Fruit fly (Drosophila melanogaster): ENCODE results near the gene Mco1.
A peak's percentile ranks its signal among the peaks of the same experiment; 100 is the strongest.

The Mco1 gene

dm6 chr2L:9447816-9448215, 31.4 kb downstream of the Mco1 start:
- TF ChIP-seq OdsH (GFP tag; optimal IDR thresholded peaks at IDR 0.05) (peak; percentile 72), vri (GFP tag; optimal IDR thresholded peaks at IDR 0.05) (no peak), fd59A (GFP tag; optimal IDR thresholded peaks at IDR 0.05) (peak; percentile 36), CG3032 (tag; optimal IDR thresholded peaks at IDR 0.05) (peak; percentile 53), Eip75B (GFP tag; optimal IDR thresholded peaks at IDR 0.05) (peak; percentile 57), CG9139 (GFP tag; optimal IDR thresholded peaks at IDR 0.05) (no peak), CG11294 (GFP tag; IDR thresholded peaks at IDR 0.05) (peak; percentile 35; the same call in 1 of the 2 replicates), CG34406 (GFP tag; optimal IDR thresholded peaks at IDR 0.05) (peak; percentile 62), Smox (GFP tag; optimal IDR thresholded peaks at IDR 0.05) (peak; percentile 48), CG15336 (GFP tag; IDR thresholded peaks at IDR 0.05) (peak; percentile 78), salr (GFP tag; optimal IDR thresholded peaks at IDR 0.05) (peak in 1 of 2 experiments; percentile 69), Eip78C (GFP tag) (peak; percentile 91), Gug (GFP tag; IDR thresholded peaks at IDR 0.05) (peak; percentile 66; the same call in 1 of the 2 replicates), ss (GFP tag; optimal IDR thresholded peaks at IDR 0.05) (peak; percentile 10 to 41), cyc (GFP tag; optimal IDR thresholded peaks at IDR 0.05) (peak; percentile 32), CG6808 (GFP tag; optimal IDR thresholded peaks at IDR 0.05) (peak; percentile 45), fkh (GFP tag; optimal IDR thresholded peaks at IDR 0.05) (no peak), CG32006 (GFP tag; optimal IDR thresholded peaks at IDR 0.05) (peak; percentile 72), Ets96B (tag; optimal IDR thresholded peaks at IDR 0.05) (peak; percentile 68), eg (GFP tag; IDR thresholded peaks at IDR 0.05) (peak; percentile 82), CG1621 (tag; optimal IDR thresholded peaks at IDR 0.05) (peak; percentile 19), svp (GFP tag) (peak; percentile 70), CG31627 (GFP tag; optimal IDR thresholded peaks at IDR 0.05) (peak; percentile 42), net (GFP tag; optimal IDR thresholded peaks at IDR 0.05) (peak; percentile 54), topi (GFP tag; optimal IDR thresholded peaks at IDR 0.05) (peak; percentile 53), CG6276 (GFP tag; optimal IDR thresholded peaks at IDR 0.05) (peak; percentile 52), Met (GFP tag; optimal IDR thresholded peaks at IDR 0.05) (peak; percentile 70), CG6854 (GFP tag; optimal IDR thresholded peaks at IDR 0.05) (no peak), CG8119 (GFP tag; IDR thresholded peaks at IDR 0.05) (peak; percentile 73), pdm3 (GFP tag; optimal IDR thresholded peaks at IDR 0.05) (peak; percentile 71), CG8632 (GFP tag; optimal IDR thresholded peaks at IDR 0.05) (peak; percentile 48), CG6163 (GFP tag; IDR thresholded peaks at IDR 0.05) (peak; percentile 76), CG3919 (GFP tag; optimal IDR thresholded peaks at IDR 0.05) (peak; percentile 70), fd85E (GFP tag; optimal IDR thresholded peaks at IDR 0.05) (no peak), Blimp-1 (GFP tag; optimal IDR thresholded peaks at IDR 0.05) (no peak), Sox15 (GFP tag; optimal IDR thresholded peaks at IDR 0.05) (peak; percentile 38), Lpt (GFP tag; optimal IDR thresholded peaks at IDR 0.05) (peak; percentile 47), CG10669 (GFP tag; optimal IDR thresholded peaks at IDR 0.05) (peak; percentile 55), achi (GFP tag; optimal IDR thresholded peaks at IDR 0.05) (peak; percentile 71), Hr38 (GFP tag; optimal IDR thresholded peaks at IDR 0.05) (no peak), esn (GFP tag; optimal IDR thresholded peaks at IDR 0.05) (peak; percentile 74), acj6 (GFP tag; optimal IDR thresholded peaks at IDR 0.05) (peak; percentile 70), lz (GFP tag; optimal IDR thresholded peaks at IDR 0.05) (peak; percentile 50), Sox102F (GFP tag; optimal IDR thresholded peaks at IDR 0.05) (peak; percentile 42), CG7368 (GFP tag; optimal IDR thresholded peaks at IDR 0.05) (peak; percentile 23), CG6792 (GFP tag; optimal IDR thresholded peaks at IDR 0.05) (peak; percentile 39), CG10631 (GFP tag; optimal IDR thresholded peaks at IDR 0.05) (peak; percentile 68), dac (GFP tag; optimal IDR thresholded peaks at IDR 0.05) (peak; percentile 3), Eip93F (GFP tag; optimal IDR thresholded peaks at IDR 0.05) (no peak), CG4318 (GFP tag; optimal IDR thresholded peaks at IDR 0.05) (peak; percentile 48), spab (GFP tag; optimal IDR thresholded peaks at IDR 0.05) (peak; percentile 50), CG11762 (GFP tag; optimal IDR thresholded peaks at IDR 0.05; ENCODE audit: insufficient read depth) (peak; percentile 28)
